Worm (Caenorhabditis elegans) whole organism, L4/young adult: ENCODE results near the gene H03E18.1.

Source experiments
- W03F9.2 ChIP-seq: fragments of 150-350 bp; optimal IDR thresholded peaks from 2 replicates; lab custom pipeline; 2014; ENCODE audit warnings: missing biosample characterization, missing genetic modification characterization
- dao-5 ChIP-seq: sonication (generic microtip); optimal IDR thresholded peaks from 2 replicates; lab custom pipeline; 2016; ENCODE audit warnings: missing genotype, missing genetic modification characterization, moderate library complexity, missing compliant biosample characterization
- him-1 ChIP-seq: sonication (generic microtip); optimal IDR thresholded peaks from 2 replicates; lab custom pipeline; 2016; ENCODE audit warnings: missing genotype, missing genetic modification reagents, missing genetic modification characterization, missing compliant biosample characterization

Gene H03E18.1

ce11 chrX:8483951-8484350 is 23.7 kb upstream of the H03E18.1 start:
- TF ChIP-seq dao-5 (tag; lab: Kevin White, UChicago) (no peak), him-1 (no peak), W03F9.2 (tag; lab: Kevin White, UChicago) (no peak)

ce11 chrX:8485392-8485791 is 22.3 kb upstream of the H03E18.1 start:
- no peak for TF ChIP-seq him-1
- no peak for TF ChIP-seq dao-5 (tag; lab: Kevin White, UChicago)

ce11 chrX:8489415-8489814 is 18.3 kb upstream of the H03E18.1 start:
- TF ChIP-seq dao-5 (tag; lab: Kevin White, UChicago) (no peak), W03F9.2 (tag; lab: Kevin White, UChicago) (no peak), him-1 (no peak)

ce11 chrX:8489886-8490285 is 17.8 kb upstream of the H03E18.1 start:
- TF ChIP-seq him-1 (no peak), W03F9.2 (tag; lab: Kevin White, UChicago) (no peak), dao-5 (tag; lab: Kevin White, UChicago) (no peak)

ce11 chrX:8492750-8493149 is 14.9 kb upstream of the H03E18.1 start:
- TF ChIP-seq dao-5 (tag; lab: Kevin White, UChicago) (no peak), W03F9.2 (tag; lab: Kevin White, UChicago) (no peak), him-1 (no peak)

- TF ChIP-seq him-1 (no peak), W03F9.2 (tag; lab: Kevin White, UChicago) (no peak), dao-5 (tag; lab: Kevin White, UChicago) (no peak)
Measured at ce11 chrX:8495005-8495404, 12.7 kb upstream of the H03E18.1 start, which contains the start of gene T01B10.5. TSS of gene T01B10.5 (plus strand) at chrX:8495305.

ce11 chrX:8499721-8500120 is 8.0 kb upstream of the H03E18.1 start, which contains the start of gene grd-14:
TSS of gene grd-14 (plus strand) at chrX:8500021.
- TF ChIP-seq him-1, result no peak
- TF ChIP-seq dao-5 (tag; lab: Kevin White, UChicago), result no peak
- no peak for TF ChIP-seq W03F9.2 (tag; lab: Kevin White, UChicago)

ce11 chrX:8500922-8501321 is 6.8 kb upstream of the H03E18.1 start, which contains the start of gene grd-4:
TSS of gene grd-4 (plus strand) at chrX:8501222.
- TF ChIP-seq dao-5 (tag; lab: Kevin White, UChicago), result no peak
- TF ChIP-seq W03F9.2 (tag; lab: Kevin White, UChicago), result no peak
- TF ChIP-seq him-1, result no peak

ce11 chrX:8504207-8504606 is 3.5 kb upstream of the H03E18.1 start:
- no peak for TF ChIP-seq him-1
- no peak for TF ChIP-seq dao-5 (tag; lab: Kevin White, UChicago)
- TF ChIP-seq W03F9.2 (tag; lab: Kevin White, UChicago), result no peak

- TF ChIP-seq W03F9.2 (tag; lab: Kevin White, UChicago) (no peak), dao-5 (tag; lab: Kevin White, UChicago) (no peak), him-1 (no peak)
Measured at ce11 chrX:8507053-8507452, 623 bp upstream of the H03E18.1 start.

- TF ChIP-seq dao-5 (tag; lab: Kevin White, UChicago) (no peak), him-1 (no peak), W03F9.2 (tag; lab: Kevin White, UChicago) (no peak)
Measured at ce11 chrX:8509088-8509487, 1.4 kb downstream of the H03E18.1 start.

- TF ChIP-seq W03F9.2 (tag; lab: Kevin White, UChicago), result no peak
- no peak for TF ChIP-seq him-1
Measured at ce11 chrX:8520402-8520801, 12.7 kb downstream of the H03E18.1 start, which contains the start of gene H03E18.2. TSS of gene H03E18.2 (minus strand) at chrX:8520502.

ce11 chrX:8521614-8522013 is 13.9 kb downstream of the H03E18.1 start, which contains the start of gene C03G5.14:
TSS of gene C03G5.14 (plus strand) at chrX:8521914.
- TF ChIP-seq him-1 (no peak), W03F9.2 (tag; lab: Kevin White, UChicago) (no peak), dao-5 (tag; lab: Kevin White, UChicago) (no peak)

ce11 chrX:8523000-8523399 is 15.3 kb downstream of the H03E18.1 start:
- TF ChIP-seq dao-5 (tag; lab: Kevin White, UChicago), result no peak
- no peak for TF ChIP-seq W03F9.2 (tag; lab: Kevin White, UChicago)
- no peak for TF ChIP-seq him-1

ce11 chrX:8527950-8528349 is 20.3 kb downstream of the H03E18.1 start, which contains the start of gene flp-5:
TSS of gene flp-5 (plus strand) at chrX:8528250.
- TF ChIP-seq him-1 (no peak), W03F9.2 (tag; lab: Kevin White, UChicago) (no peak), dao-5 (tag; lab: Kevin White, UChicago) (no peak)
